Fruit fly (Drosophila melanogaster) whole organism, pupa: ENCODE measurements around the gene CG6340.

Experiments
- CG10348 ChIP-seq: fragments of 200-800 bp; sonication (Bioruptor generic); IDR thresholded peaks from 2 replicates; pipeline ENCODE4 v1.3.6; 2022; ENCODE audit warnings: missing biosample characterization, missing genetic modification characterization
- CG12605 ChIP-seq: fragments of 200-800 bp; sonication (Bioruptor generic); IDR thresholded peaks from 2 replicates; pipeline ENCODE4 v1.3.6; 2022; ENCODE audit warnings: missing biosample characterization, missing genetic modification characterization
- CG13204 ChIP-seq: fragments of 200-800 bp; sonication (Bioruptor generic); optimal IDR thresholded peaks from 2 replicates; lab custom pipeline; 2018; ENCODE audit warnings: missing biosample characterization, mild to moderate bottlenecking, missing genetic modification characterization, moderate library complexity
- CG14655 ChIP-seq: fragments of 200-800 bp; sonication (Bioruptor generic); optimal IDR thresholded peaks from 3 replicates; lab custom pipeline; 2017; ENCODE audit warnings: mild to moderate bottlenecking, missing biosample characterization, missing genetic modification reagents, missing genetic modification characterization
- CG15710 ChIP-seq: fragments of 200-800 bp; sonication (Bioruptor generic); optimal IDR thresholded peaks from 2 replicates; lab custom pipeline; 2018; ENCODE audit warnings: missing biosample characterization, mild to moderate bottlenecking, missing genetic modification characterization, moderate library complexity
- CG17806 ChIP-seq: fragments of 200-800 bp; sonication (Bioruptor generic); optimal IDR thresholded peaks from 2 replicates; lab custom pipeline; 2018; ENCODE audit warnings: missing biosample characterization, mild to moderate bottlenecking, missing genetic modification characterization, moderate library complexity
- CG32121 ChIP-seq: fragments of 200-800 bp; sonication (Bioruptor generic); IDR thresholded peaks from 2 replicates; pipeline ENCODE4 v1.3.6; 2022; ENCODE audit warnings: missing biosample characterization, missing genetic modification characterization
- CG34367 ChIP-seq: fragments of 200-800 bp; sonication (Bioruptor generic); optimal IDR thresholded peaks from 2 replicates; lab custom pipeline; 2018; ENCODE audit warnings: missing biosample characterization, mild to moderate bottlenecking, missing genetic modification characterization
- CG4496 ChIP-seq: fragments of 200-800 bp; sonication (Bioruptor generic); IDR thresholded peaks from 3 replicates; pipeline ENCODE4 v1.3.6; 2022; ENCODE audit warnings: missing biosample characterization, missing genetic modification characterization
- CG8159 ChIP-seq: fragments of 200-800 bp; sonication (Bioruptor generic); optimal IDR thresholded peaks from 3 replicates; lab custom pipeline; 2018; ENCODE audit warnings: missing biosample characterization, mild to moderate bottlenecking, missing genetic modification characterization, moderate library complexity
- CG8301 ChIP-seq: fragments of 200-800 bp; sonication (Bioruptor generic); optimal IDR thresholded peaks from 2 replicates; lab custom pipeline; 2018; ENCODE audit warnings: missing biosample characterization, mild to moderate bottlenecking, missing genetic modification characterization
- CG9948 ChIP-seq: fragments of 200-800 bp; sonication (Bioruptor generic); optimal IDR thresholded peaks from 2 replicates; lab custom pipeline; 2018; ENCODE audit warnings: missing biosample characterization, mild to moderate bottlenecking, missing genetic modification characterization, moderate library complexity
- D1 ChIP-seq: fragments of 200-800 bp; sonication (Bioruptor generic); optimal IDR thresholded peaks from 2 replicates; lab custom pipeline; 2018; ENCODE audit warnings: missing biosample characterization, mild to moderate bottlenecking, missing genetic modification characterization, moderate library complexity
- EcR ChIP-seq: fragments of 200-800 bp; sonication (Bioruptor generic); optimal IDR thresholded peaks from 3 replicates; lab custom pipeline; 2019; ENCODE audit warnings: missing biosample characterization, missing genetic modification characterization, mild to moderate bottlenecking, moderate library complexity, missing genetic modification reagents
- Ets98B ChIP-seq: fragments of 200-800 bp; sonication (Bioruptor generic); IDR thresholded peaks from 2 replicates; pipeline ENCODE4 v1.3.6; 2022; ENCODE audit warnings: missing biosample characterization, missing genetic modification characterization
- Pif1A ChIP-seq: fragments of 200-800 bp; sonication (Bioruptor generic); optimal IDR thresholded peaks from 3 replicates; lab custom pipeline; 2016; ENCODE audit warnings: missing biosample characterization, missing genetic modification characterization
- Pif1B ChIP-seq: fragments of 200-800 bp; sonication (Bioruptor generic); optimal IDR thresholded peaks from 3 replicates; lab custom pipeline; 2016; ENCODE audit warnings: missing biosample characterization, missing genetic modification characterization
- Snoo ChIP-seq: fragments of 200-800 bp; sonication (Bioruptor generic); optimal IDR thresholded peaks from 3 replicates; lab custom pipeline; 2017; ENCODE audit warnings: missing biosample characterization, mild to moderate bottlenecking, missing genetic modification characterization, inconsistent platforms
- fd96Ca ChIP-seq: fragments of 200-800 bp; sonication (Bioruptor generic); IDR thresholded peaks from 3 replicates; pipeline ENCODE4 v1.3.6; 2022; ENCODE audit warnings: missing biosample characterization, missing genetic modification characterization
- gl ChIP-seq: fragments of 200-800 bp; sonication (Bioruptor generic); optimal IDR thresholded peaks from 2 replicates; lab custom pipeline; 2018; ENCODE audit warnings: missing biosample characterization, mild to moderate bottlenecking, missing genetic modification characterization
- rn ChIP-seq: fragments of 200-800 bp; sonication (Bioruptor generic); IDR thresholded peaks from 2 replicates; pipeline ENCODE4 v1.3.6; 2022; ENCODE audit warnings: missing biosample characterization, missing genetic modification characterization

The CG6340 gene

dm6 chrX:15495600-15496379 is 13.6 kb downstream of the CG6340 start:
- no peak for TF ChIP-seq Pif1B (GFP tag; lab: Kevin White, UChicago)
- TF ChIP-seq D1 (tag; lab: Kevin White, UChicago) = no peak
- TF ChIP-seq gl = no peak
- TF ChIP-seq CG4496 (GFP tag; lab: Robert Waterston, UW) = no peak
- no peak for TF ChIP-seq CG10348 (GFP tag; lab: Robert Waterston, UW)
- TF ChIP-seq fd96Ca (GFP tag; lab: Robert Waterston, UW) = no peak
- TF ChIP-seq, all 21 proteins: peak for 0

- TF ChIP-seq Pif1A (GFP tag; lab: Kevin White, UChicago) (no peak), CG9948 (tag; lab: Kevin White, UChicago) (no peak), gl (no peak), Ets98B (GFP tag; lab: Robert Waterston, UW) (no peak), CG8159 (no peak), CG13204 (GFP tag; lab: Kevin White, UChicago) (no peak), CG34367 (tag; lab: Kevin White, UChicago) (no peak), CG15710 (tag; lab: Kevin White, UChicago) (no peak), fd96Ca (GFP tag; lab: Robert Waterston, UW) (no peak), D1 (tag; lab: Kevin White, UChicago) (no peak), EcR (GFP tag; lab: Kevin White, UChicago) (no peak), CG14655 (GFP tag; lab: Kevin White, UChicago) (no peak), CG4496 (GFP tag; lab: Robert Waterston, UW) (no peak), CG8301 (tag; lab: Kevin White, UChicago) (no peak), CG12605 (no peak)
Observed at dm6 chrX:15496651-15497409, 14.7 kb downstream of the CG6340 start.

- TF ChIP-seq CG32121 (GFP tag; lab: Robert Waterston, UW) (no peak), gl (no peak), CG13204 (GFP tag; lab: Kevin White, UChicago) (peak; percentile 41), CG8301 (tag; lab: Kevin White, UChicago) (no peak), CG14655 (GFP tag; lab: Kevin White, UChicago) (no peak), fd96Ca (GFP tag; lab: Robert Waterston, UW) (no peak), rn (GFP tag; lab: Robert Waterston, UW) (no peak), CG15710 (tag; lab: Kevin White, UChicago) (no peak), EcR (GFP tag; lab: Kevin White, UChicago) (no peak), CG12605 (0 out of 2 replicates have a peak, but pooled peaks have one; percentile 7), CG17806 (tag; lab: Kevin White, UChicago) (no peak), CG9948 (tag; lab: Kevin White, UChicago) (no peak), CG34367 (tag; lab: Kevin White, UChicago) (no peak), CG4496 (GFP tag; lab: Robert Waterston, UW) (no peak), CG8159 (no peak)
Observed at dm6 chrX:15497440-15498271, 15.5 kb downstream of the CG6340 start.

dm6 chrX:15498791-15499190 is 16.6 kb downstream of the CG6340 start:
- TF ChIP-seq rn (GFP tag; lab: Robert Waterston, UW) (no peak), gl (no peak), D1 (tag; lab: Kevin White, UChicago) (no peak), CG32121 (GFP tag; lab: Robert Waterston, UW) (no peak), CG17806 (tag; lab: Kevin White, UChicago) (no peak), Pif1B (GFP tag; lab: Kevin White, UChicago) (peak; percentile 13), EcR (GFP tag; lab: Kevin White, UChicago) (no peak), CG14655 (GFP tag; lab: Kevin White, UChicago) (no peak), fd96Ca (GFP tag; lab: Robert Waterston, UW) (0 out of 3 replicates have a peak, but pooled peaks have one; percentile 12), CG34367 (tag; lab: Kevin White, UChicago) (peak; percentile 3), CG13204 (GFP tag; lab: Kevin White, UChicago) (peak; percentile 52), Ets98B (GFP tag; lab: Robert Waterston, UW) (peak; percentile 48; the same call in 1 of the 2 replicates), CG8301 (tag; lab: Kevin White, UChicago) (no peak), CG9948 (tag; lab: Kevin White, UChicago) (no peak), CG4496 (GFP tag; lab: Robert Waterston, UW) (peak; percentile 87), CG15710 (tag; lab: Kevin White, UChicago) (peak; percentile 13), Snoo (tag; lab: Kevin White, UChicago) (peak; percentile 13), Pif1A (GFP tag; lab: Kevin White, UChicago) (peak; percentile 51), CG8159 (peak; percentile 25)
